Worm (Caenorhabditis elegans) whole organism, mixed stage, embryonic: Measurements from ENCODE around the gene C10C6.7.

Experiments used
- M03D4.4 ChIP-seq: sonication (generic microtip); optimal IDR thresholded peaks from 2 replicates; lab custom pipeline; 2017; ENCODE audit warnings: mild to moderate bottlenecking, missing genetic modification characterization, missing compliant biosample characterization
- blmp-1 ChIP-seq: fragments of 150-350 bp; optimal IDR thresholded peaks from 2 replicates; lab custom pipeline; 2014; ENCODE audit warnings: missing biosample characterization, missing genetic modification characterization
- ceh-39 ChIP-seq: fragments of 150-350 bp; optimal IDR thresholded peaks from 2 replicates; lab custom pipeline; 2014; ENCODE audit warnings: missing biosample characterization, missing genetic modification characterization
- ceh-43 ChIP-seq: fragments of 200-800 bp; sonication (Bioruptor generic); optimal IDR thresholded peaks from 2 replicates; lab custom pipeline; 2018; ENCODE audit warnings: mild to moderate bottlenecking, missing genetic modification characterization, moderate library complexity, missing compliant biosample characterization
- ceh-83 ChIP-seq: fragments of 200-800 bp; sonication (Bioruptor generic); optimal IDR thresholded peaks from 2 replicates; lab custom pipeline; 2018; ENCODE audit warnings: mild to moderate bottlenecking, missing genetic modification characterization, missing compliant biosample characterization
- ces-1 ChIP-seq: fragments of 150-350 bp; optimal IDR thresholded peaks from 2 replicates; lab custom pipeline; 2014; ENCODE audit warnings: missing biosample characterization, missing genetic modification reagents, missing genetic modification characterization
- cnd-1 ChIP-seq: fragments of 200-800 bp; sonication (Bioruptor generic); optimal IDR thresholded peaks from 2 replicates; lab custom pipeline; 2018; ENCODE audit warnings: mild to moderate bottlenecking, missing genetic modification characterization, missing compliant biosample characterization
- elt-1 ChIP-seq: sonication (generic microtip); optimal IDR thresholded peaks from 2 replicates; lab custom pipeline; 2017; ENCODE audit warnings: missing genetic modification characterization, mild to moderate bottlenecking, missing compliant biosample characterization, antibody characterized with exemption, moderate library complexity, borderline replicate concordance; ENCODE audit not compliant: insufficient read depth
- elt-3 ChIP-seq: fragments of 150-350 bp; optimal IDR thresholded peaks from 2 replicates; lab custom pipeline; 2014; ENCODE audit warnings: missing biosample characterization, missing genetic modification characterization
- flh-1 ChIP-seq: fragments of 200-800 bp; sonication (Bioruptor generic); optimal IDR thresholded peaks from 2 replicates; lab custom pipeline; 2018; ENCODE audit warnings: mild to moderate bottlenecking, missing genetic modification characterization, moderate library complexity, missing compliant biosample characterization
- ham-2 ChIP-seq: fragments of 200-800 bp; sonication (Bioruptor generic); optimal IDR thresholded peaks from 2 replicates; lab custom pipeline; 2018; ENCODE audit warnings: mild to moderate bottlenecking, missing genetic modification characterization, missing compliant biosample characterization
- hlh-1 ChIP-seq: fragments of 150-350 bp; optimal IDR thresholded peaks from 2 replicates; lab custom pipeline; 2014; ENCODE audit warnings: missing biosample characterization, missing genetic modification reagents, missing genetic modification characterization
- lin-13 ChIP-seq: fragments of 150-350 bp; optimal IDR thresholded peaks from 2 replicates; lab custom pipeline; 2014; ENCODE audit warnings: missing biosample characterization, missing genetic modification characterization
- lin-32 ChIP-seq: fragments of 200-800 bp; sonication (Bioruptor generic); optimal IDR thresholded peaks from 2 replicates; lab custom pipeline; 2018; ENCODE audit warnings: mild to moderate bottlenecking, missing genetic modification characterization, missing compliant biosample characterization
- lsy-2 ChIP-seq: fragments of 150-350 bp; optimal IDR thresholded peaks from 2 replicates; lab custom pipeline; 2014; ENCODE audit warnings: missing biosample characterization, missing genetic modification characterization
- mab-5 ChIP-seq: fragments of 150-350 bp; optimal IDR thresholded peaks from 2 replicates; lab custom pipeline; 2014; ENCODE audit warnings: missing biosample characterization, missing genetic modification characterization
- mep-1 ChIP-seq: fragments of 150-350 bp; optimal IDR thresholded peaks from 2 replicates; lab custom pipeline; 2017; ENCODE audit warnings: missing biosample characterization, missing genetic modification reagents, missing genetic modification characterization, inconsistent platforms
- mls-2 ChIP-seq: sonication (generic microtip); optimal IDR thresholded peaks from 2 replicates; lab custom pipeline; 2016; ENCODE audit warnings: mild to moderate bottlenecking, missing genetic modification characterization, moderate library complexity, missing compliant biosample characterization
- nhr-12 ChIP-seq: fragments of 150-350 bp; optimal IDR thresholded peaks from 2 replicates; lab custom pipeline; 2014; ENCODE audit warnings: missing biosample characterization, missing genetic modification characterization
- nhr-2 ChIP-seq: fragments of 150-350 bp; optimal IDR thresholded peaks from 2 replicates; lab custom pipeline; 2014; ENCODE audit warnings: missing biosample characterization, missing genetic modification characterization
- nhr-28 ChIP-seq: fragments of 150-350 bp; optimal IDR thresholded peaks from 2 replicates; lab custom pipeline; 2014; ENCODE audit warnings: missing biosample characterization, missing genetic modification characterization
- nhr-76 ChIP-seq: sonication (generic microtip); optimal IDR thresholded peaks from 2 replicates; lab custom pipeline; 2017; ENCODE audit warnings: missing biosample characterization, missing genetic modification characterization
- pha-4 ChIP-seq: fragments of 150-350 bp; optimal IDR thresholded peaks from 2 replicates; lab custom pipeline; 2018; ENCODE audit warnings: missing biosample characterization, missing genetic modification reagents, missing genetic modification characterization
- sem-2 ChIP-seq: fragments of 200-800 bp; sonication (Bioruptor generic); optimal IDR thresholded peaks from 2 replicates; lab custom pipeline; 2018; ENCODE audit warnings: mild to moderate bottlenecking, missing genetic modification characterization, missing compliant biosample characterization
- snpc-4 ChIP-seq: fragments of 150-350 bp; optimal IDR thresholded peaks from 2 replicates; lab custom pipeline; 2014; ENCODE audit warnings: missing biosample characterization, missing genetic modification characterization
- sptf-1 ChIP-seq: sonication (generic microtip); optimal IDR thresholded peaks from 2 replicates; lab custom pipeline; 2017; ENCODE audit warnings: mild to moderate bottlenecking, missing genetic modification characterization, moderate library complexity, missing compliant biosample characterization
- tbx-8 ChIP-seq: fragments of 200-800 bp; sonication (Bioruptor generic); optimal IDR thresholded peaks from 2 replicates; lab custom pipeline; 2018; ENCODE audit warnings: mild to moderate bottlenecking, missing genetic modification characterization, moderate library complexity, missing compliant biosample characterization
- unc-120 ChIP-seq: sonication (generic microtip); optimal IDR thresholded peaks from 2 replicates; lab custom pipeline; 2017; ENCODE audit warnings: missing genetic modification characterization, missing compliant biosample characterization; ENCODE audit not compliant: poor library complexity, severe bottlenecking
- unc-39 ChIP-seq: fragments of 150-350 bp; optimal IDR thresholded peaks from 2 replicates; lab custom pipeline; 2014; ENCODE audit warnings: missing biosample characterization, missing genetic modification characterization
- unc-62 ChIP-seq: fragments of 150-350 bp; optimal IDR thresholded peaks from 2 replicates; lab custom pipeline; 2014; ENCODE audit warnings: missing biosample characterization, missing genetic modification reagents, missing genetic modification characterization
- zip-8 ChIP-seq: fragments of 150-350 bp; optimal IDR thresholded peaks from 2 replicates; lab custom pipeline; 2014; ENCODE audit warnings: missing biosample characterization, missing genetic modification characterization
- ztf-11 ChIP-seq: fragments of 150-350 bp; optimal IDR thresholded peaks from 2 replicates; lab custom pipeline; 2014; ENCODE audit warnings: missing biosample characterization, missing genetic modification characterization

C10C6.7 gene

ce11 chrIV:11467413-11467812 lies at the start of gene C10C6.7:
C10C6.7 (minus strand) TSS chrIV:11467513.
- TF ChIP-seq nhr-76 (tag; lab: Kevin White, UChicago) (no peak), lsy-2 (tag; lab: Kevin White, UChicago) (no peak), mep-1 (tag; lab: Kevin White, UChicago) (no peak), hlh-1 (tag; lab: Kevin White, UChicago) (no peak), sem-2 (GFP tag; lab: Kevin White, UChicago) (no peak), elt-3 (tag; lab: Kevin White, UChicago) (no peak), pha-4 (tag; lab: Kevin White, UChicago) (no peak), lin-32 (GFP tag; lab: Kevin White, UChicago) (no peak), flh-1 (GFP tag; lab: Kevin White, UChicago) (no peak), ztf-11 (no peak), mab-5 (tag; lab: Kevin White, UChicago) (no peak), lin-13 (tag; lab: Kevin White, UChicago) (no peak), nhr-12 (no peak), zip-8 (tag; lab: Kevin White, UChicago) (no peak), tbx-8 (GFP tag; lab: Kevin White, UChicago) (no peak), ceh-43 (GFP tag; lab: Kevin White, UChicago) (no peak), mls-2 (tag; lab: Kevin White, UChicago) (no peak), sptf-1 (tag; lab: Kevin White, UChicago) (no peak), unc-39 (tag; lab: Kevin White, UChicago) (no peak), blmp-1 (tag; lab: Kevin White, UChicago) (no peak)
- TF ChIP-seq, all 35 proteins: peak for 0

- TF ChIP-seq sem-2 (GFP tag; lab: Kevin White, UChicago) (no peak), lin-13 (tag; lab: Kevin White, UChicago) (no peak), ztf-11 (no peak), cnd-1 (tag; lab: Kevin White, UChicago) (no peak), nhr-28 (tag; lab: Kevin White, UChicago) (no peak), ham-2 (no peak), blmp-1 (tag; lab: Kevin White, UChicago) (no peak), ceh-83 (no peak), ces-1 (GFP tag; lab: Kevin White, UChicago) (no peak), nhr-2 (tag; lab: Kevin White, UChicago) (no peak), nhr-76 (tag; lab: Kevin White, UChicago) (no peak), unc-120 (tag; lab: Kevin White, UChicago) (no peak), M03D4.4 (tag; lab: Kevin White, UChicago) (no peak), tbx-8 (GFP tag; lab: Kevin White, UChicago) (no peak), ceh-43 (GFP tag; lab: Kevin White, UChicago) (no peak), sptf-1 (tag; lab: Kevin White, UChicago) (no peak), mab-5 (tag; lab: Kevin White, UChicago) (no peak), unc-62 (GFP tag; lab: Kevin White, UChicago) (no peak), snpc-4 (tag; lab: Kevin White, UChicago) (no peak)
These were observed 43.4 kb upstream of the C10C6.7 start, which contains the start of gene M04B2.6 for ce11 chrIV:11510664-11511063. M04B2.6 (minus strand) TSS chrIV:11510764.

ce11 chrIV:11504416-11504815 lies 37.1 kb upstream of the C10C6.7 start, which contains the start of gene twk-25:
twk-25 (plus strand) TSS chrIV:11504716.
- no peak for TF ChIP-seq lsy-2 (tag; lab: Kevin White, UChicago)
- TF ChIP-seq pha-4 (tag; lab: Kevin White, UChicago): no peak
- no peak for TF ChIP-seq unc-62 (GFP tag; lab: Kevin White, UChicago)
- TF ChIP-seq ceh-39 (tag; lab: Kevin White, UChicago): no peak
- no peak for TF ChIP-seq hlh-1 (tag; lab: Kevin White, UChicago)
- no peak for TF ChIP-seq elt-1
- no peak for TF ChIP-seq sptf-1 (tag; lab: Kevin White, UChicago)

DNA sequence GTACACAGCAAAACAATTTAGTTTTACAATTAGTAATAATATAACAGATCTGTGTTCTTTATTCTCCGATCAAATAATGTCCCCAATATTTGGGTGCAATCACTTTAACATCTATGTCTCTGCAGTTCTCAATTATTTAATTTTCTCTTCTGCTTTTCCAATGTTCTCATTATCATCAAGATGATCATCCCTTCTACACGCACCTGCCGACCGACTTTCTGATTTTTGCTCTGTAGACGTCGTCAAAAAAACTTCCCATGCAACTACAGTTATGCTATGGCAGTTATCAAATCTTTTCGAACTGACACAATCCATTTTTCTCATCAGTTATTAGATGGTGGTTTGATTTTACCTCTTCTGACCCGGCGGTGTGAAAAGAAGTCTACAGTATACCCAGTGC lies 36.3 kb upstream of the C10C6.7 start:
- no peak for TF ChIP-seq tbx-8 (GFP tag; lab: Kevin White, UChicago)
- no peak for TF ChIP-seq snpc-4 (tag; lab: Kevin White, UChicago)
- no peak for TF ChIP-seq mls-2 (tag; lab: Kevin White, UChicago)
- no peak for TF ChIP-seq sem-2 (GFP tag; lab: Kevin White, UChicago)
